Worm (Caenorhabditis elegans) whole organism, midembryonic: Measurements from ENCODE around the gene C16A11.7.

Source experiments
- T22C8.4 ChIP-seq: fragments of 200-800 bp; sonication (Bioruptor generic); IDR thresholded peaks from 2 replicates; pipeline ENCODE4 v1.3.6; 2022; ENCODE audit warnings: missing genetic modification characterization, missing compliant biosample characterization
- flt-1 ChIP-seq: fragments of 200-800 bp; sonication (Bioruptor generic); IDR thresholded peaks from 2 replicates; pipeline ENCODE4 v1.3.6; 2022; ENCODE audit warnings: missing genetic modification characterization, missing compliant biosample characterization
- klf-2 ChIP-seq: fragments of 200-800 bp; sonication (Bioruptor generic); conservative IDR thresholded peaks from 2 replicates; pipeline ENCODE4 v1.3.6; 2022; ENCODE audit warnings: missing genetic modification reagents, missing genetic modification characterization, missing compliant biosample characterization
- ref-1 ChIP-seq: fragments of 200-800 bp; sonication (Bioruptor generic); conservative IDR thresholded peaks from 2 replicates; pipeline ENCODE4 v1.3.6; 2022; ENCODE audit warnings: missing genetic modification reagents, missing genetic modification characterization, missing compliant biosample characterization
- tab-1 ChIP-seq: fragments of 200-800 bp; sonication (Bioruptor generic); IDR thresholded peaks from 2 replicates; pipeline ENCODE4 v1.3.6; 2022; ENCODE audit warnings: missing genetic modification characterization, missing compliant biosample characterization
- ztf-23 ChIP-seq: fragments of 200-800 bp; sonication (Bioruptor generic); IDR thresholded peaks from 2 replicates; pipeline ENCODE4 v1.3.6; 2022; ENCODE audit warnings: missing genetic modification reagents, missing genetic modification characterization, missing compliant biosample characterization
- ztf-29 ChIP-seq: fragments of 200-800 bp; sonication (Bioruptor generic); IDR thresholded peaks from 2 replicates; pipeline ENCODE4 v1.3.6; 2022; ENCODE audit warnings: missing genetic modification reagents, missing genetic modification characterization, missing compliant biosample characterization

DNA sequence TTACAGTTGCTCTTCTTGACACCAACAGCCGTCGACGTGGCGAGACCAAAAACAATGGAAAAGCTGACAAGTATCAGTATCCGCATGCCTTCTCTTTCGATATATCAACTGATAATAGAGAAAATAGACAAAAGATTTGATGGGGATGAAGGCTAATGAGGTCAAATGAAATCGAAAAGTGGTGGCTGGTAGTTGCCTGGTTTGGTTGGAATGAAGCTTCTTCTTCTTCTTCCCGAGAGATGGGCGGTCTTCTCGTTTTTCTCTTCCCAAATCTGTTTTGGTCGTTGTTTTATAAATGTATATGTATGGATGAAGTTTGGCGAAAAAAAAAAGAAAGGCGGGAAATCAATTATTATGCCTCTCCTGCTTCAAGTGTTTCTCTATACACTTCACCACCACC is 25.0 kb upstream of the C16A11.7 start, which contains the start of gene C01F1.5:
- TF ChIP-seq ref-1 (GFP tag; lab: Robert Waterston, UW), result no peak
- TF ChIP-seq ztf-29 (GFP tag; lab: Robert Waterston, UW), result no peak
- no peak for TF ChIP-seq tab-1 (GFP tag; lab: Robert Waterston, UW)
- TF ChIP-seq T22C8.4, result no peak
- TF ChIP-seq flt-1 (GFP tag; lab: Robert Waterston, UW), result 0 out of 2 replicates have a peak, but pooled peaks have one; percentile 34
- TF ChIP-seq ztf-23 (GFP tag; lab: Robert Waterston, UW), result no peak
- no peak for TF ChIP-seq klf-2 (GFP tag; lab: Robert Waterston, UW)
